Fruit fly (Drosophila melanogaster) whole organism, embryonic: ENCODE data around the gene Tcs3.

ENCODE experiments used
- B-H2 ChIP-seq: fragments of 200-800 bp; sonication (Bioruptor generic); optimal IDR thresholded peaks from 2 replicates; lab custom pipeline; 2018; ENCODE audit warnings: missing biosample characterization, mild to moderate bottlenecking, missing genetic modification characterization
- Bteb2 ChIP-seq: fragments of 200-800 bp; sonication (Bioruptor generic); optimal IDR thresholded peaks from 2 replicates; lab custom pipeline; 2016; ENCODE audit warnings: missing biosample characterization, missing genetic modification characterization
- CG10267 ChIP-seq: fragments of 200-800 bp; sonication (Bioruptor generic); optimal IDR thresholded peaks from 2 replicates; lab custom pipeline; 2018; ENCODE audit warnings: missing biosample characterization, mild to moderate bottlenecking, missing genetic modification characterization, moderate library complexity
- CG10274 ChIP-seq: fragments of 200-800 bp; sonication (Bioruptor generic); optimal IDR thresholded peaks from 3 replicates; lab custom pipeline; 2017; ENCODE audit warnings: missing biosample characterization, mild to moderate bottlenecking, missing genetic modification characterization
- CG10565 ChIP-seq: fragments of 200-800 bp; sonication (Bioruptor generic); optimal IDR thresholded peaks from 3 replicates; lab custom pipeline; 2016; ENCODE audit warnings: missing biosample characterization, mild to moderate bottlenecking, missing genetic modification characterization
- CG10979 ChIP-seq: fragments of 200-800 bp; sonication (Bioruptor generic); optimal IDR thresholded peaks from 2 replicates; lab custom pipeline; 2018; ENCODE audit warnings: missing biosample characterization, mild to moderate bottlenecking, missing genetic modification characterization, moderate library complexity
- CG12942 ChIP-seq: fragments of 200-800 bp; sonication (Bioruptor generic); optimal IDR thresholded peaks from 3 replicates; lab custom pipeline; 2016; ENCODE audit warnings: missing biosample characterization, missing genetic modification characterization
- CG13296 ChIP-seq: fragments of 200-800 bp; sonication (Bioruptor generic); optimal IDR thresholded peaks from 3 replicates; lab custom pipeline; 2018; ENCODE audit warnings: missing biosample characterization, mild to moderate bottlenecking, missing genetic modification characterization
- CG13424 ChIP-seq: fragments of 200-800 bp; sonication (Bioruptor generic); optimal IDR thresholded peaks from 2 replicates; lab custom pipeline; 2019; ENCODE audit warnings: missing biosample characterization, mild to moderate bottlenecking, missing genetic modification characterization, moderate library complexity
- CG14860 ChIP-seq: fragments of 200-800 bp; sonication (Bioruptor generic); IDR thresholded peaks from 3 replicates; pipeline ENCODE4 v1.3.6; 2022; ENCODE audit warnings: missing biosample characterization, missing genetic modification characterization; ENCODE audit not compliant: partially characterized antibody
- CG15514 ChIP-seq: fragments of 200-800 bp; sonication (Bioruptor generic); optimal IDR thresholded peaks from 3 replicates; lab custom pipeline; 2017; ENCODE audit warnings: missing biosample characterization, missing genetic modification characterization, mild to moderate bottlenecking, moderate library complexity, missing genetic modification reagents
- CG2678 ChIP-seq: fragments of 200-800 bp; sonication (Bioruptor generic); optimal IDR thresholded peaks from 3 replicates; lab custom pipeline; 2019; ENCODE audit warnings: missing biosample characterization, mild to moderate bottlenecking, missing genetic modification characterization, moderate library complexity
- CG31224 ChIP-seq: fragments of 200-800 bp; sonication (Bioruptor generic); IDR thresholded peaks from 2 replicates; pipeline ENCODE4 v1.3.6; 2022; ENCODE audit warnings: missing biosample characterization, missing genetic modification characterization
- CG31365 ChIP-seq: fragments of 200-800 bp; sonication (Bioruptor generic); optimal IDR thresholded peaks from 2 replicates; lab custom pipeline; 2018; ENCODE audit warnings: missing biosample characterization, mild to moderate bottlenecking, missing genetic modification characterization
- CG5180 ChIP-seq: fragments of 200-800 bp; sonication (Bioruptor generic); optimal IDR thresholded peaks from 3 replicates; lab custom pipeline; 2017; ENCODE audit warnings: missing biosample characterization, missing genetic modification characterization, mild to moderate bottlenecking, moderate library complexity, missing genetic modification reagents
- CG6683 ChIP-seq: fragments of 200-800 bp; sonication (Bioruptor generic); optimal IDR thresholded peaks from 2 replicates; lab custom pipeline; 2017; ENCODE audit warnings: missing biosample characterization, mild to moderate bottlenecking, missing genetic modification characterization, missing genetic modification reagents
- CG7357 ChIP-seq: fragments of 200-800 bp; sonication (Bioruptor generic); IDR thresholded peaks from 3 replicates; pipeline ENCODE4 v1.3.6; 2022; ENCODE audit warnings: missing biosample characterization, missing genetic modification characterization
- CG7556 ChIP-seq: fragments of 200-800 bp; sonication (Bioruptor generic); optimal IDR thresholded peaks from 2 replicates; lab custom pipeline; 2017; ENCODE audit warnings: missing biosample characterization, mild to moderate bottlenecking, missing genetic modification characterization
- CG7987 ChIP-seq: fragments of 200-800 bp; sonication (Bioruptor generic); optimal IDR thresholded peaks from 2 replicates; lab custom pipeline; 2018; ENCODE audit warnings: missing biosample characterization, mild to moderate bottlenecking, missing genetic modification characterization, moderate library complexity
- Camta ChIP-seq: fragments of 200-800 bp; sonication (Bioruptor generic); optimal IDR thresholded peaks from 2 replicates; lab custom pipeline; 2016; ENCODE audit warnings: missing biosample characterization, missing genetic modification characterization
- Dip3 ChIP-seq: fragments of 200-800 bp; sonication (Bioruptor generic); optimal IDR thresholded peaks from 3 replicates; lab custom pipeline; 2016; ENCODE audit warnings: missing biosample characterization, missing genetic modification characterization
- Dp ChIP-seq: fragments of 200-800 bp; sonication (Bioruptor generic); optimal IDR thresholded peaks from 2 replicates; lab custom pipeline; 2018; ENCODE audit warnings: missing biosample characterization, mild to moderate bottlenecking, missing genetic modification characterization, moderate library complexity
- ERR ChIP-seq: fragments of 200-800 bp; sonication (Bioruptor generic); optimal IDR thresholded peaks from 2 replicates; lab custom pipeline; 2016; ENCODE audit warnings: missing biosample characterization, missing genetic modification characterization
- H2.0 ChIP-seq: fragments of 200-800 bp; sonication (Bioruptor generic); IDR thresholded peaks from 2 replicates; pipeline ENCODE4 v1.3.6; 2022; ENCODE audit warnings: missing biosample characterization, missing genetic modification characterization
- HHEX ChIP-seq: fragments of 200-800 bp; sonication (Bioruptor generic); optimal IDR thresholded peaks from 3 replicates; lab custom pipeline; 2017; ENCODE audit warnings: missing biosample characterization, mild to moderate bottlenecking, missing genetic modification characterization, missing genetic modification reagents
- Jarid2 ChIP-seq: fragments of 200-800 bp; sonication (Bioruptor generic); optimal IDR thresholded peaks from 3 replicates; lab custom pipeline; 2017; ENCODE audit warnings: mild to moderate bottlenecking, missing biosample characterization, missing genetic modification reagents, missing genetic modification characterization
- MESR4 ChIP-seq: fragments of 200-800 bp; sonication (Bioruptor generic); optimal IDR thresholded peaks from 2 replicates; lab custom pipeline; 2018; ENCODE audit warnings: missing biosample characterization, mild to moderate bottlenecking, missing genetic modification characterization, moderate library complexity
- NC2α ChIP-seq: fragments of 200-800 bp; sonication (Bioruptor generic); optimal IDR thresholded peaks from 2 replicates; lab custom pipeline; 2016; ENCODE audit warnings: missing biosample characterization, missing genetic modification characterization
- Nf-YA ChIP-seq: fragments of 200-800 bp; sonication (Bioruptor generic); IDR thresholded peaks from 2 replicates; pipeline ENCODE4 v1.3.6; 2022; ENCODE audit warnings: missing biosample characterization, missing genetic modification characterization
- Optix ChIP-seq: fragments of 200-800 bp; sonication (Bioruptor generic); IDR thresholded peaks from 3 replicates; pipeline ENCODE4 v1.3.6; 2022; ENCODE audit warnings: missing biosample characterization, missing genetic modification characterization
- Sry-δ ChIP-seq: fragments of 200-800 bp; sonication (Bioruptor generic); optimal IDR thresholded peaks from 2 replicates; lab custom pipeline; 2016; ENCODE audit warnings: missing biosample characterization, missing genetic modification characterization
- Taf1 ChIP-seq: fragments of 200-800 bp; sonication (Bioruptor generic); IDR thresholded peaks from 2 replicates; pipeline ENCODE4 v1.3.6; 2022; ENCODE audit warnings: missing biosample characterization, missing genetic modification characterization
- Xrp1 ChIP-seq: fragments of 200-800 bp; sonication (Bioruptor generic); IDR thresholded peaks from 2 replicates; pipeline ENCODE4 v1.3.6; 2022; ENCODE audit warnings: missing biosample characterization, missing genetic modification characterization
- bbx ChIP-seq: fragments of 200-800 bp; sonication (Bioruptor generic); IDR thresholded peaks from 2 replicates; pipeline ENCODE4 v1.3.6; 2022; ENCODE audit warnings: missing biosample characterization, missing genetic modification characterization; ENCODE audit not compliant: partially characterized antibody
- cas ChIP-seq: fragments of 200-800 bp; sonication (Bioruptor generic); IDR thresholded peaks from 2 replicates; pipeline ENCODE4 v1.3.6; 2022; ENCODE audit warnings: missing biosample characterization, missing genetic modification characterization
- cato ChIP-seq: fragments of 200-800 bp; sonication (Bioruptor generic); optimal IDR thresholded peaks from 2 replicates; lab custom pipeline; 2016; ENCODE audit warnings: missing biosample characterization, missing genetic modification characterization, borderline replicate concordance
- eve ChIP-seq, 2 experiments: fragments of >200 bp; optimal IDR thresholded peaks; 2 replicates each; lab custom pipeline; 2017; ENCODE audit warnings: missing biosample characterization in 2 of 2, missing genetic modification characterization in 2 of 2
- grn ChIP-seq: fragments of 200-800 bp; sonication (Bioruptor generic); optimal IDR thresholded peaks from 3 replicates; lab custom pipeline; 2017; ENCODE audit warnings: missing biosample characterization, missing genetic modification characterization
- jing ChIP-seq: fragments of 200-800 bp; sonication (Bioruptor generic); optimal IDR thresholded peaks from 2 replicates; lab custom pipeline; 2018; ENCODE audit warnings: missing biosample characterization, mild to moderate bottlenecking, missing genetic modification characterization
- ken ChIP-seq: fragments of 200-800 bp; sonication (Bioruptor generic); IDR thresholded peaks from 3 replicates; pipeline ENCODE4 v1.3.6; 2022; ENCODE audit warnings: missing biosample characterization, missing genetic modification characterization
- lmd ChIP-seq: fragments of 200-800 bp; sonication (Bioruptor generic); IDR thresholded peaks from 2 replicates; pipeline ENCODE4 v1.3.6; 2022; ENCODE audit warnings: missing biosample characterization, missing genetic modification characterization
- nau ChIP-seq: fragments of 200-800 bp; sonication (Bioruptor generic); optimal IDR thresholded peaks from 3 replicates; lab custom pipeline; 2017; ENCODE audit warnings: missing biosample characterization, mild to moderate bottlenecking, missing genetic modification characterization, missing genetic modification reagents
- org-1 ChIP-seq: fragments of 200-800 bp; sonication (Bioruptor generic); optimal IDR thresholded peaks from 2 replicates; lab custom pipeline; 2017; ENCODE audit warnings: missing biosample characterization, missing genetic modification characterization
- peb ChIP-seq: fragments of 200-800 bp; sonication (Bioruptor generic); IDR thresholded peaks from 2 replicates; pipeline ENCODE4 v1.3.6; 2022; ENCODE audit warnings: missing biosample characterization, missing genetic modification characterization
- scrt ChIP-seq: fragments of 200-800 bp; sonication (Bioruptor generic); optimal IDR thresholded peaks from 2 replicates; lab custom pipeline; 2018; ENCODE audit warnings: missing biosample characterization, mild to moderate bottlenecking, missing genetic modification characterization, moderate library complexity
- sd ChIP-seq: fragments of 200-800 bp; sonication (Bioruptor generic); optimal IDR thresholded peaks from 3 replicates; lab custom pipeline; 2018; ENCODE audit warnings: missing biosample characterization, mild to moderate bottlenecking, missing genetic modification characterization, moderate library complexity
- slp2 ChIP-seq: fragments of 200-800 bp; sonication (Bioruptor generic); optimal IDR thresholded peaks from 2 replicates; lab custom pipeline; 2016; ENCODE audit warnings: missing biosample characterization, missing genetic modification characterization
- trem ChIP-seq: fragments of 200-800 bp; optimal IDR thresholded peaks from 3 replicates; lab custom pipeline; 2019; ENCODE audit warnings: missing biosample characterization, mild to moderate bottlenecking, missing genetic modification characterization, moderate library complexity
- vnd ChIP-seq: fragments of 200-800 bp; sonication (Bioruptor generic); IDR thresholded peaks from 3 replicates; pipeline ENCODE4 v1.3.6; 2022; ENCODE audit warnings: missing biosample characterization, missing genetic modification characterization; ENCODE audit not compliant: partially characterized antibody
- vvl ChIP-seq: fragments of 200-800 bp; sonication (Bioruptor generic); IDR thresholded peaks from 2 replicates; pipeline ENCODE4 v1.3.6; 2022; ENCODE audit warnings: missing biosample characterization, missing genetic modification characterization

Gene Tcs3

DNA sequence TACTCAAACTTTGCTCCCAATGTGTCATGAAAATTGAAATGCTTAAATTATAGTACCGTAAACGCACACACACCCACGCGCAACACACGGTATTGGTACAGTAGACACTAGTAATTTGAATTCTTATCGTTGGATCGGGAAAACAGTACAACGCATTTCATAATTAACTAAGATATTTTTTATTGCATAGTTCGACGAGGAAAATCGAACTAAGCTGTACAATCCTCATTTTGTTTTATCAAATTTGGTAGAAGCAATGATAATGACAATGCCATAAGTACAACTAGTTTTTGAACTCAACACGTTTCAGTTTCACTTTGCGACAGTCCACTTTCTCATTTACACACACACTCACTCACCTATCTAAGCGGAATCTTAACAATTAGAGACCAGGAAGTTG is 29.0 kb downstream of the Tcs3 start (continued):
- TF ChIP-seq CG5180 (GFP tag; lab: Kevin White, UChicago) (peak; percentile 30), CG31365 (tag; lab: Kevin White, UChicago) (no peak), bbx (GFP tag; lab: Robert Waterston, UW) (no peak), CG7987 (GFP tag; lab: Kevin White, UChicago) (no peak), ERR (no peak), eve (GFP tag; optimal IDR thresholded peaks at IDR 0.05; lab: Kevin White, UChicago) (no peak), CG7556 (peak; percentile 67), CG6683 (GFP tag; lab: Kevin White, UChicago) (peak; percentile 28), Jarid2 (GFP tag; lab: Kevin White, UChicago) (peak; percentile 14), NC2α (GFP tag; lab: Kevin White, UChicago) (peak; percentile 4), grn (no peak), CG2678 (tag; lab: Kevin White, UChicago) (peak; percentile 87), H2.0 (GFP tag; lab: Robert Waterston, UW) (no peak), Dp (GFP tag; lab: Kevin White, UChicago) (no peak), cato (GFP tag; lab: Kevin White, UChicago) (peak; percentile 45), jing (GFP tag; lab: Kevin White, UChicago) (no peak), Nf-YA (GFP tag; lab: Robert Waterston, UW) (no peak), scrt (GFP tag; lab: Kevin White, UChicago) (no peak), MESR4 (GFP tag; lab: Kevin White, UChicago) (no peak), Taf1 (GFP tag; lab: Robert Waterston, UW) (peak; percentile 53), Bteb2 (peak; percentile 43), CG31224 (GFP tag; lab: Robert Waterston, UW) (peak; percentile 42), sd (tag; lab: Kevin White, UChicago) (no peak), ken (GFP tag; lab: Robert Waterston, UW) (no peak), CG12942 (GFP tag; lab: Kevin White, UChicago) (peak; percentile 42), HHEX (GFP tag; lab: Kevin White, UChicago) (peak; percentile 65), Sry-δ (no peak), Camta (GFP tag; lab: Kevin White, UChicago) (peak; percentile 40), org-1 (GFP tag; lab: Kevin White, UChicago) (peak; percentile 50), CG13424 (tag; lab: Kevin White, UChicago) (peak; percentile 79), nau (GFP tag; lab: Kevin White, UChicago) (peak; percentile 67), Dip3 (peak; percentile 45), CG15514 (GFP tag; lab: Kevin White, UChicago) (peak; percentile 44), lmd (GFP tag; lab: Robert Waterston, UW) (no peak; the same call in 1 of the 2 replicates), peb (0 out of 2 replicates have a peak, but pooled peaks have one; percentile 21), trem (tag; lab: Kevin White, UChicago) (peak; percentile 42), cas (GFP tag; lab: Robert Waterston, UW) (no peak), Optix (GFP tag; lab: Robert Waterston, UW) (no peak; the same call in 2 of the 3 replicates), vnd (GFP tag; lab: Robert Waterston, UW) (no peak), CG10267 (tag; lab: Kevin White, UChicago) (peak; percentile 60), B-H2 (GFP tag; lab: Kevin White, UChicago) (peak; percentile 62), CG10565 (GFP tag; lab: Kevin White, UChicago) (no peak), vvl (GFP tag; lab: Robert Waterston, UW) (peak; percentile 65; the same call in 1 of the 2 replicates), CG7357 (no peak), CG10274 (GFP tag; lab: Kevin White, UChicago) (peak; percentile 45), CG14860 (GFP tag; lab: Robert Waterston, UW) (no peak), CG10979 (peak; percentile 67), Xrp1 (GFP tag; lab: Robert Waterston, UW) (peak; percentile 51; the same call in 1 of the 2 replicates), CG13296 (peak; percentile 76), slp2 (GFP tag; lab: Kevin White, UChicago) (no peak)
